Fruit fly (Drosophila melanogaster) whole organism, pupa: Measurements from ENCODE around the gene Ir94c.

Experiments used
- CG10348 ChIP-seq: fragments of 200-800 bp; sonication (Bioruptor generic); IDR thresholded peaks from 2 replicates; pipeline ENCODE4 v1.3.6; 2022; ENCODE audit warnings: missing biosample characterization, missing genetic modification characterization
- CG12605 ChIP-seq: fragments of 200-800 bp; sonication (Bioruptor generic); IDR thresholded peaks from 2 replicates; pipeline ENCODE4 v1.3.6; 2022; ENCODE audit warnings: missing biosample characterization, missing genetic modification characterization
- CG13204 ChIP-seq: fragments of 200-800 bp; sonication (Bioruptor generic); optimal IDR thresholded peaks from 2 replicates; lab custom pipeline; 2018; ENCODE audit warnings: missing biosample characterization, mild to moderate bottlenecking, missing genetic modification characterization, moderate library complexity
- CG14655 ChIP-seq: fragments of 200-800 bp; sonication (Bioruptor generic); optimal IDR thresholded peaks from 3 replicates; lab custom pipeline; 2017; ENCODE audit warnings: mild to moderate bottlenecking, missing biosample characterization, missing genetic modification reagents, missing genetic modification characterization
- CG15710 ChIP-seq: fragments of 200-800 bp; sonication (Bioruptor generic); optimal IDR thresholded peaks from 2 replicates; lab custom pipeline; 2018; ENCODE audit warnings: missing biosample characterization, mild to moderate bottlenecking, missing genetic modification characterization, moderate library complexity
- CG17806 ChIP-seq: fragments of 200-800 bp; sonication (Bioruptor generic); optimal IDR thresholded peaks from 2 replicates; lab custom pipeline; 2018; ENCODE audit warnings: missing biosample characterization, mild to moderate bottlenecking, missing genetic modification characterization, moderate library complexity
- CG32121 ChIP-seq: fragments of 200-800 bp; sonication (Bioruptor generic); IDR thresholded peaks from 2 replicates; pipeline ENCODE4 v1.3.6; 2022; ENCODE audit warnings: missing biosample characterization, missing genetic modification characterization
- CG34367 ChIP-seq: fragments of 200-800 bp; sonication (Bioruptor generic); optimal IDR thresholded peaks from 2 replicates; lab custom pipeline; 2018; ENCODE audit warnings: missing biosample characterization, mild to moderate bottlenecking, missing genetic modification characterization
- CG4496 ChIP-seq: fragments of 200-800 bp; sonication (Bioruptor generic); IDR thresholded peaks from 3 replicates; pipeline ENCODE4 v1.3.6; 2022; ENCODE audit warnings: missing biosample characterization, missing genetic modification characterization
- CG8159 ChIP-seq: fragments of 200-800 bp; sonication (Bioruptor generic); optimal IDR thresholded peaks from 3 replicates; lab custom pipeline; 2018; ENCODE audit warnings: missing biosample characterization, mild to moderate bottlenecking, missing genetic modification characterization, moderate library complexity
- CG8301 ChIP-seq: fragments of 200-800 bp; sonication (Bioruptor generic); optimal IDR thresholded peaks from 2 replicates; lab custom pipeline; 2018; ENCODE audit warnings: missing biosample characterization, mild to moderate bottlenecking, missing genetic modification characterization
- CG9948 ChIP-seq: fragments of 200-800 bp; sonication (Bioruptor generic); optimal IDR thresholded peaks from 2 replicates; lab custom pipeline; 2018; ENCODE audit warnings: missing biosample characterization, mild to moderate bottlenecking, missing genetic modification characterization, moderate library complexity
- D1 ChIP-seq: fragments of 200-800 bp; sonication (Bioruptor generic); optimal IDR thresholded peaks from 2 replicates; lab custom pipeline; 2018; ENCODE audit warnings: missing biosample characterization, mild to moderate bottlenecking, missing genetic modification characterization, moderate library complexity
- EcR ChIP-seq: fragments of 200-800 bp; sonication (Bioruptor generic); optimal IDR thresholded peaks from 3 replicates; lab custom pipeline; 2019; ENCODE audit warnings: missing biosample characterization, missing genetic modification characterization, mild to moderate bottlenecking, moderate library complexity, missing genetic modification reagents
- Ets98B ChIP-seq: fragments of 200-800 bp; sonication (Bioruptor generic); IDR thresholded peaks from 2 replicates; pipeline ENCODE4 v1.3.6; 2022; ENCODE audit warnings: missing biosample characterization, missing genetic modification characterization
- Pif1A ChIP-seq: fragments of 200-800 bp; sonication (Bioruptor generic); optimal IDR thresholded peaks from 3 replicates; lab custom pipeline; 2016; ENCODE audit warnings: missing biosample characterization, missing genetic modification characterization
- Pif1B ChIP-seq: fragments of 200-800 bp; sonication (Bioruptor generic); optimal IDR thresholded peaks from 3 replicates; lab custom pipeline; 2016; ENCODE audit warnings: missing biosample characterization, missing genetic modification characterization
- Snoo ChIP-seq: fragments of 200-800 bp; sonication (Bioruptor generic); optimal IDR thresholded peaks from 3 replicates; lab custom pipeline; 2017; ENCODE audit warnings: missing biosample characterization, mild to moderate bottlenecking, missing genetic modification characterization, inconsistent platforms
- fd96Ca ChIP-seq: fragments of 200-800 bp; sonication (Bioruptor generic); IDR thresholded peaks from 3 replicates; pipeline ENCODE4 v1.3.6; 2022; ENCODE audit warnings: missing biosample characterization, missing genetic modification characterization
- gl ChIP-seq: fragments of 200-800 bp; sonication (Bioruptor generic); optimal IDR thresholded peaks from 2 replicates; lab custom pipeline; 2018; ENCODE audit warnings: missing biosample characterization, mild to moderate bottlenecking, missing genetic modification characterization
- rn ChIP-seq: fragments of 200-800 bp; sonication (Bioruptor generic); IDR thresholded peaks from 2 replicates; pipeline ENCODE4 v1.3.6; 2022; ENCODE audit warnings: missing biosample characterization, missing genetic modification characterization

Gene Ir94c

DNA sequence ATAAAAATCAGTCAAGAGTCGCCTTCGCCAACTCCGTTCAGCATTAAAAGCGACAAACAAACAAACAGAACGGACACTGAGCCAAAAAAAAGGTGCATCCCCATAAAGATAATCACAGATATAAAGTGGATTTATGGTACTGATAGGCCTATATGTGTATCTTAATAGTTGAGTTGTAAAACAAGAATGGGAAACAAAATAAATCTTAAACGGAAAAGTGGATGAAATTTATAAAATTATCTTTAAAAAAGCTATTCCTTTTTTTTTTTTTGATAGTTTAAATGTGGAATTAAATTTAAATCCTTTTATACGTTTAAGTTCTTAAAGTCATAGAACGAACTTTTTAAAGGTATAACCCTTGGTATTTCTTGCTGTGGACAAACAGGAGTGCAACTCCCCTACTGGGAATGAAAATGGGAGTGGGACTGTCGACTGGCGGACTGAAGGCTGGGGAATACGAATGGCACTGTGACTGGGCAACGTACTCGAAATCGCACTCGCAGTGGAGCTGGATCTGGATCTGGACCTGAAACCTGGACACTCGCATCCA lies 17.8 kb upstream of the Ir94c start:
- TF ChIP-seq CG32121 (no peak), CG8159 (tag; lab: Kevin White, UChicago) (peak; percentile 58), CG8301 (peak; percentile 30), CG17806 (peak; percentile 40), CG10348 (GFP tag; lab: Robert Waterston, UW) (no peak), rn (no peak), fd96Ca (no peak), CG4496 (GFP tag; lab: Robert Waterston, UW) (no peak), Pif1B (GFP tag; lab: Kevin White, UChicago) (no peak), Pif1A (GFP tag; lab: Kevin White, UChicago) (peak; percentile 48), CG34367 (tag; lab: Kevin White, UChicago) (peak; percentile 24), CG13204 (GFP tag; lab: Kevin White, UChicago) (no peak), CG15710 (tag; lab: Kevin White, UChicago) (peak; percentile 49), CG12605 (GFP tag; lab: Robert Waterston, UW) (no peak), Ets98B (no peak), CG14655 (GFP tag; lab: Kevin White, UChicago) (peak; percentile 49), CG9948 (tag; lab: Kevin White, UChicago) (peak; percentile 60), EcR (no peak)

DNA sequence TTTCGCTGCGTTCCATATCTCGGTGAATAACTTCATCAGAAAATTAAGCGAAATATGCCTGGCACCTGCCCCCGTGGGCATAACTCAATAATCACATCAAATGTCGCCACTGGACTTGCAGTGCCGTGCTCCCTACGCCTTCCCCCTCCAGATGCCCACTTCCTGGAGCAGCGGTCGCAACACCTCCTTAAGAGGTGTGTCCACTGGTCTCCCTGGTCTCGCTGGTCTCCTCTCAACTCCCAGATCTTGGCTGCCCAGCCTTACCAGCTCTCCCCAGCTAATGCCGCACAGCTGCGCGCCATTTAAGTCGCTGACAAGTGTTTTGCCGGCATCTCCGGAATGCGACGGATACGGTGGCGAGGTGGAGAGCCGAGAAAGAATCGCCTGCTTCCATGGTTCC lies 16.2 kb upstream of the Ir94c start:
- no peak for TF ChIP-seq Pif1B (GFP tag; lab: Kevin White, UChicago)
- TF ChIP-seq CG34367 (tag; lab: Kevin White, UChicago) = no peak
- no peak for TF ChIP-seq CG8159 (tag; lab: Kevin White, UChicago)

DNA sequence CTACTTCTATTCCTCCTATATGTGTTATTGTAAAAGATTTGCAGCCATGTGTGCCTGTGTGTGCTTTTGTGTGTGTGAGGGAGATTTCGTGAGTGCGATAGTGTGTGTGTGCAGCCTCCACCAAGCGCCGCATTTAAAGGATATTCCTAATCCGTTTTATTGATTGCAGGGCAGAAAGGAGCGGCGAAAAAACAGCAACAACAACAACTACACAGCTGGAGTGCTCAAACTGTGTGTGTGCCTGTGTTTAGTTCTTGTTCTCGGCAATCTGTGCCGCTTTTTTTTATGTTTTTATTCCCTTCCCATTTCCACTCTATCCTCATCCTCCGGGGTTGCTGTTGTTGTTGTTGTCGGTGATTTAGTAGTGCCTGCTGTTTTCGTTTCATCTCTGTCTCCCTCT lies 15.2 kb upstream of the Ir94c start:
- TF ChIP-seq CG14655 (GFP tag; lab: Kevin White, UChicago) (no peak), Snoo (tag; lab: Kevin White, UChicago) (no peak), D1 (tag; lab: Kevin White, UChicago) (no peak), CG17806 (no peak), rn (no peak), CG8159 (tag; lab: Kevin White, UChicago) (no peak), Pif1A (GFP tag; lab: Kevin White, UChicago) (no peak), gl (tag; lab: Kevin White, UChicago) (no peak), Pif1B (GFP tag; lab: Kevin White, UChicago) (no peak), CG4496 (GFP tag; lab: Robert Waterston, UW) (no peak), CG8301 (no peak), CG34367 (tag; lab: Kevin White, UChicago) (no peak), CG13204 (GFP tag; lab: Kevin White, UChicago) (no peak)

DNA sequence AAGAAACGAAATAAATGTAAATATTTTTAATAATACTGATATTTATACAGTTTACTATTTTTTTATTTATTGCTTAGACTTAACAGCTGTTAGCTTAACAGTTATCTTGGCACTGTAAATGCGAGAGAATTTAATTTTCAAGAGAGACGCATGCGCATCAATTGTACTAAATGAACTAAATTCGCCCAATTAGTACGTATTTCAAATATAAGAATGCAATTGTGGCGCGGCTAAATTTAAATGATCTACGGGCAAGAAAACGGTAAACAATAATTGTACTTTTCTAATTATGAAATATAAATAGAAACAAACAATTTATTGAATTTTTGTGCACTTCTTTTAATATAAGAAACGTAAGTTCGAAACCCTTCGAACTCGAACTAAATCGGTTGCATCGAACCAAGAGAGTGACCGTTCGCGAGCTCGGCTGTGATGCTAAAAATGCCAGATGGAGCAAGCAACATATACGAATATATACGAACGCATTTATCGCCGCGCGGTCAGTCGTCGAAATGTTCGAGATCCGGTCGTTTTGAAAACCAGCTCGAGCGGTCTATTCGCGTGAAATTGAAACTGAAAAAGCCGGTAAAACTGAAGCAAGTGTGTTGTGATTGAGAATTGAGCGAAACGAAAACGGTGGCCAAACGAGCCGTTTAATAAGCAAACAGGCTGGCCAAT lies 14.2 kb upstream of the Ir94c start, which contains the start of gene SKIP:
TSS of gene SKIP (plus strand) at position 494 of the 678 bp plus-strand sequence.
- TF ChIP-seq CG4496 (GFP tag; lab: Robert Waterston, UW) (no peak), Pif1A (GFP tag; lab: Kevin White, UChicago) (peak; percentile 33), CG32121 (no peak), fd96Ca (no peak), Ets98B (no peak), CG10348 (GFP tag; lab: Robert Waterston, UW) (no peak), Snoo (tag; lab: Kevin White, UChicago) (no peak), CG8159 (tag; lab: Kevin White, UChicago) (no peak), EcR (no peak), CG9948 (tag; lab: Kevin White, UChicago) (no peak), gl (tag; lab: Kevin White, UChicago) (no peak), rn (no peak), D1 (tag; lab: Kevin White, UChicago) (no peak), CG8301 (no peak), CG13204 (GFP tag; lab: Kevin White, UChicago) (peak; percentile 10), CG12605 (GFP tag; lab: Robert Waterston, UW) (peak; percentile 6; the same call in 1 of the 2 replicates), CG34367 (tag; lab: Kevin White, UChicago) (no peak)

DNA sequence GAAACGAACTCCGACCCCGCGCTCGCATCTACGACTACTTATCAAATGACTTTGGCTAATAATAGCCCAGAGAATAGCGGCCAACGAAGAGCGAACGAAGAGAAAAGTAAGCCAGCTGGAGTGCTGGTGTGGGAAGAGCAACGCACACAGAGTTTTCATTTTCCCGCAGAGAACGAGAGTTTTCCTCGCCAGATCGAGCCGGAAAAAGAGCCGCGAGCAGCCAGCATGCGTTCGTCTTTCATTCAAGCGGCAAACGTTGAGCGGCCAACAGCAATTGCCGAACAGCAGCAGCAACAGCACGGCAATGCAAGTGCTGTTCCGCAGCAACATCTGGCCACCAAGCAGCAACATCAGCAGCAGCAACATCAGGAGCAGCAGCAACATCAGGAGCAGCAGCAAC lies 5.6 kb upstream of the Ir94c start:
- no peak for TF ChIP-seq CG9948 (tag; lab: Kevin White, UChicago)
- TF ChIP-seq Pif1A (GFP tag; lab: Kevin White, UChicago) = no peak
- TF ChIP-seq CG13204 (GFP tag; lab: Kevin White, UChicago) = no peak
- no peak for TF ChIP-seq CG15710 (tag; lab: Kevin White, UChicago)
- no peak for TF ChIP-seq CG34367 (tag; lab: Kevin White, UChicago)
- TF ChIP-seq EcR = no peak
- TF ChIP-seq gl (tag; lab: Kevin White, UChicago) = no peak
- 0 out of 3 replicates have a peak, but pooled peaks have one; percentile 22 for TF ChIP-seq fd96Ca
- TF ChIP-seq Ets98B = peak; percentile 53; the same call in 1 of the 2 replicates
- TF ChIP-seq CG12605 (GFP tag; lab: Robert Waterston, UW) = 0 out of 2 replicates have a peak, but pooled peaks have one; percentile 22
- no peak for TF ChIP-seq CG32121
- TF ChIP-seq CG8301 = no peak
- TF ChIP-seq Pif1B (GFP tag; lab: Kevin White, UChicago) = no peak
- TF ChIP-seq Snoo (tag; lab: Kevin White, UChicago) = no peak
- TF ChIP-seq CG4496 (GFP tag; lab: Robert Waterston, UW) = no peak
- TF ChIP-seq CG14655 (GFP tag; lab: Kevin White, UChicago) = no peak
- no peak for TF ChIP-seq D1 (tag; lab: Kevin White, UChicago)
- no peak for TF ChIP-seq CG10348 (GFP tag; lab: Robert Waterston, UW)
